Fruit fly (Drosophila melanogaster): ENCODE results near the gene Pka-R1.

dm6 chr3L:20817927-20818326, 2.0 kb downstream of the Pka-R1 start, which contains the start of gene Mst77F:
- TF ChIP-seq Sin3A (optimal IDR thresholded peaks at IDR 0.05) (no peak), psq (optimal IDR thresholded peaks at IDR 0.05) (no peak)
